Worm (Caenorhabditis elegans) whole organism, early embryonic: ENCODE results near the gene mca-3.

Experiments used
- B0310.2 ChIP-seq: sonication (generic microtip); optimal IDR thresholded peaks from 2 replicates; lab custom pipeline; 2016; ENCODE audit warnings: mild to moderate bottlenecking, missing genetic modification characterization, missing compliant biosample characterization
- F13C5.2 ChIP-seq: sonication (generic microtip); optimal IDR thresholded peaks from 2 replicates; lab custom pipeline; 2017; ENCODE audit warnings: mild to moderate bottlenecking, missing genetic modification characterization, inconsistent platforms, missing compliant biosample characterization
- aly-1 ChIP-seq: sonication (generic microtip); optimal IDR thresholded peaks from 2 replicates; lab custom pipeline; 2016; ENCODE audit warnings: missing genetic modification characterization, missing compliant biosample characterization
- ama-1 ChIP-seq: fragments of 150-350 bp; optimal IDR thresholded peaks from 2 replicates; lab custom pipeline; 2014
- ceh-13 ChIP-seq: fragments of 200-800 bp; sonication (Bioruptor generic); optimal IDR thresholded peaks from 2 replicates; lab custom pipeline; 2018; ENCODE audit warnings: mild to moderate bottlenecking, missing genetic modification characterization, missing compliant biosample characterization
- ets-7 ChIP-seq: sonication (generic microtip); optimal IDR thresholded peaks from 2 replicates; lab custom pipeline; 2016; ENCODE audit warnings: missing genotype, missing genetic modification characterization, missing compliant biosample characterization
- hmbx-1 ChIP-seq: sonication (generic microtip); optimal IDR thresholded peaks from 2 replicates; lab custom pipeline; 2016; ENCODE audit warnings: mild to moderate bottlenecking, missing genetic modification characterization, missing compliant biosample characterization
- hmg-4 ChIP-seq: fragments of 200-800 bp; sonication (Bioruptor generic); optimal IDR thresholded peaks from 2 replicates; lab custom pipeline; 2018; ENCODE audit warnings: mild to moderate bottlenecking, missing genetic modification characterization, missing compliant biosample characterization
- hnd-1 ChIP-seq: sonication (generic microtip); optimal IDR thresholded peaks from 2 replicates; lab custom pipeline; 2016; ENCODE audit warnings: missing genetic modification characterization, missing compliant biosample characterization
- pes-1 ChIP-seq: fragments of 200-800 bp; sonication (Bioruptor generic); IDR thresholded peaks from 2 replicates; pipeline ENCODE4 v1.3.6; 2022; ENCODE audit warnings: missing genetic modification reagents, missing genetic modification characterization, missing compliant biosample characterization
- scrt-1 ChIP-seq: fragments of 200-800 bp; sonication (Bioruptor generic); IDR thresholded peaks from 2 replicates; pipeline ENCODE4 v1.3.6; 2022; ENCODE audit warnings: missing genetic modification characterization, missing compliant biosample characterization
- sea-1 ChIP-seq: fragments of 200-800 bp; sonication (Bioruptor generic); conservative IDR thresholded peaks from 2 replicates; pipeline ENCODE4 v1.3.6; 2022; ENCODE audit warnings: missing genetic modification characterization, missing compliant biosample characterization
- tbx-37 ChIP-seq: fragments of 200-800 bp; sonication (Bioruptor generic); conservative IDR thresholded peaks from 2 replicates; pipeline ENCODE4 v1.3.6; 2022; ENCODE audit warnings: missing genetic modification reagents, missing genetic modification characterization, missing compliant biosample characterization
- tra-4 ChIP-seq: sonication (generic microtip); optimal IDR thresholded peaks from 2 replicates; lab custom pipeline; 2017; ENCODE audit warnings: missing genetic modification characterization, missing compliant biosample characterization

Gene mca-3

ce11 chrIV:3053428-3053827 lies 79.5 kb downstream of the mca-3 start, which contains the start of gene ivph-3:
Gene ivph-3, plus strand, starts transcription at chrIV:3053728.
- TF ChIP-seq F13C5.2 (tag; lab: Kevin White, UChicago) (no peak), hmg-4 (GFP tag; lab: Kevin White, UChicago) (no peak), tbx-37 (GFP tag; lab: Robert Waterston, UW) (no peak), hmbx-1 (no peak), tra-4 (tag; lab: Kevin White, UChicago) (no peak), ets-7 (tag; lab: Kevin White, UChicago) (no peak), scrt-1 (GFP tag; lab: Robert Waterston, UW) (no peak), B0310.2 (tag; lab: Kevin White, UChicago) (no peak), pes-1 (no peak), hnd-1 (tag; lab: Kevin White, UChicago) (no peak), ama-1 (lab: Kevin White, UChicago) (no peak), ceh-13 (GFP tag; lab: Kevin White, UChicago) (no peak), sea-1 (no peak), aly-1 (tag; lab: Kevin White, UChicago) (no peak)
